Comparison of ENCODE assay signal across 2 worm cellular contexts in genomic region chrX:11725646-11726045, ce11.
TF ChIP-seq lines count a peak whose summit lies in the region.

No protein-coding gene starts in this region.

TF ChIP-seq in whole organism, L1 larva, 84 proteins besides CTCF, POLR2A, EP300 and RAD21:
- TF ChIP-seq swsn-7 (tag; optimal IDR thresholded peaks at IDR 0.05; lab: Kevin White, UChicago) (no peak), nhr-84 (tag; optimal IDR thresholded peaks at IDR 0.05; lab: Kevin White, UChicago) (no peak), unc-86 (tag; optimal IDR thresholded peaks at IDR 0.05; lab: Kevin White, UChicago) (no peak), efl-3 (GFP tag; optimal IDR thresholded peaks at IDR 0.05; lab: Kevin White, UChicago) (no peak), lin-14 (GFP tag; optimal IDR thresholded peaks at IDR 0.05; lab: Kevin White, UChicago) (peak; percentile 54), pax-3 (tag; optimal IDR thresholded peaks at IDR 0.05; lab: Kevin White, UChicago) (no peak), fkh-10 (GFP tag; optimal IDR thresholded peaks at IDR 0.05; lab: Kevin White, UChicago) (no peak), mab-9 (GFP tag; IDR thresholded peaks at IDR 0.05; lab: Robert Waterston, UW) (no peak), blmp-1 (tag; optimal IDR thresholded peaks at IDR 0.05; lab: Kevin White, UChicago) (peak; percentile 13), C04F5.9 (tag; optimal IDR thresholded peaks at IDR 0.05; lab: Kevin White, UChicago) (no peak), lin-15B (tag; optimal IDR thresholded peaks at IDR 0.05; lab: Kevin White, UChicago) (no peak), ceh-82 (tag; optimal IDR thresholded peaks at IDR 0.05; lab: Kevin White, UChicago) (no peak), rnt-1 (tag; optimal IDR thresholded peaks at IDR 0.05; lab: Kevin White, UChicago) (peak; percentile 6), irx-1 (tag; optimal IDR thresholded peaks at IDR 0.05; lab: Kevin White, UChicago) (no peak), nhr-76 (tag; optimal IDR thresholded peaks at IDR 0.05; lab: Kevin White, UChicago) (no peak), unc-98 (GFP tag; IDR thresholded peaks at IDR 0.05; lab: Robert Waterston, UW) (no peak), fkh-8 (tag; optimal IDR thresholded peaks at IDR 0.05; lab: Kevin White, UChicago) (peak; percentile 51), snu-23 (GFP tag; optimal IDR thresholded peaks at IDR 0.05; lab: Kevin White, UChicago) (no peak), nhr-28 (tag; optimal IDR thresholded peaks at IDR 0.05; lab: Kevin White, UChicago) (no peak), tbx-2 (tag; optimal IDR thresholded peaks at IDR 0.05; lab: Kevin White, UChicago) (no peak), isw-1 (GFP tag; IDR thresholded peaks at IDR 0.05; lab: Robert Waterston, UW) (no peak), ceh-63 (GFP tag; optimal IDR thresholded peaks at IDR 0.05; lab: Kevin White, UChicago) (no peak), ztf-11 (tag; optimal IDR thresholded peaks at IDR 0.05; lab: Kevin White, UChicago) (no peak), skn-1 (tag; optimal IDR thresholded peaks at IDR 0.05; lab: Kevin White, UChicago) (no peak), pag-3 (tag; optimal IDR thresholded peaks at IDR 0.05; lab: Kevin White, UChicago; ENCODE audit: borderline replicate concordance, insufficient read depth) (no peak), nhr-12 (tag; optimal IDR thresholded peaks at IDR 0.05; lab: Kevin White, UChicago) (no peak), fos-1 (tag; optimal IDR thresholded peaks at IDR 0.05; lab: Kevin White, UChicago) (no peak), nhr-77 (tag; optimal IDR thresholded peaks at IDR 0.05; lab: Kevin White, UChicago) (no peak), elt-3 (tag; optimal IDR thresholded peaks at IDR 0.05; lab: Kevin White, UChicago) (no peak), mep-1 (tag; optimal IDR thresholded peaks at IDR 0.05; lab: Kevin White, UChicago) (peak; percentile 2), ceh-88 (GFP tag; IDR thresholded peaks at IDR 0.05; lab: Robert Waterston, UW) (no peak), C34B4.2 (tag; optimal IDR thresholded peaks at IDR 0.05; lab: Kevin White, UChicago) (no peak), dpl-1 (GFP tag; optimal IDR thresholded peaks at IDR 0.05; lab: Kevin White, UChicago) (no peak), zag-1 (tag; optimal IDR thresholded peaks at IDR 0.05; lab: Kevin White, UChicago) (no peak), hpl-2 (GFP tag; optimal IDR thresholded peaks at IDR 0.05; lab: Kevin White, UChicago) (no peak), aha-1 (tag; optimal IDR thresholded peaks at IDR 0.05; lab: Kevin White, UChicago) (no peak), hlh-4 (tag; optimal IDR thresholded peaks at IDR 0.05; lab: Kevin White, UChicago) (no peak), zip-4 (GFP tag; optimal IDR thresholded peaks at IDR 0.05; lab: Kevin White, UChicago) (no peak), efl-1 (optimal IDR thresholded peaks at IDR 0.05; lab: Kevin White, UChicago) (no peak), efl-1 (GFP tag; optimal IDR thresholded peaks at IDR 0.05 in 1 of 2; lab: Kevin White, UChicago) (no peak), C16A3.4 (tag; optimal IDR thresholded peaks at IDR 0.05; lab: Kevin White, UChicago) (no peak), elt-2 (tag; optimal IDR thresholded peaks at IDR 0.05; lab: Kevin White, UChicago) (no peak)

TF ChIP-seq in whole organism, L2 larva, 48 proteins besides CTCF, POLR2A, EP300 and RAD21:
- TF ChIP-seq blmp-1 (tag; optimal IDR thresholded peaks at IDR 0.05; lab: Kevin White, UChicago; ENCODE audit: insufficient read depth) (no peak), nhr-21 (tag; optimal IDR thresholded peaks at IDR 0.05; lab: Kevin White, UChicago) (no peak), nhr-129 (tag; optimal IDR thresholded peaks at IDR 0.05; lab: Kevin White, UChicago) (peak; percentile 27), lin-39 (tag; optimal IDR thresholded peaks at IDR 0.05; lab: Kevin White, UChicago) (no peak)

Comparison
In these comparisons a context has a peak if more than half of its experiments do, and no peak if none do; other contexts are left out.
1. Of the 22 proteins assayed by ChIP-seq in both whole organism, L1 larva and whole organism, L2 larva: peak only in whole organism, L1 larva: blmp-1; only in whole organism, L2 larva: none; in both: none; in neither: 21.